Fruit fly (Drosophila melanogaster): Measurements from ENCODE around the gene RpL22.

The RpL22 gene

DNA sequence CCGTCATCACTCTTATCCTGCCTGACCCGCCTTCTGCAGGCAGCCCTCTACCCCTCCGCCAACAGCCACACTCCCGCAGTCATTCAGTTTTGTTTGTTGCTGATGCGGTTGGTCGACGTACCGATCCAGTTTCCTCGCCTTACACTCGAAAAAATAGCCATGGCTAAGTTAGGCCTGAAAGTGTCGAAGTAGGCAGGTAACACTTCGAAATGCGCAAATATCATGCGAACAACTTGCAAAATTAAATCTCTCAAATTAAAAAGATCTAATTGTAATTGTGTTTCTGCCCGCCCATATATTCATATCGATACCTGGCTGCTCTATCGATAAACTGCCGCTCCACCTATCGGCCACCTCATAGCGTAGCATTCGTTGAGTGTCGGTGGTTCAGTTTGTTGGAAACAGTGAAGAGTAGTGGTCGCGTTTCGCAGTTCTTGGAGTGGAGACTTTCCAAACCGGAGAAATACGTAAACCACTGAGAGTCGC, 4.8 kb upstream of the RpL22 start, which contains the start of gene fz3 (continued):
- TF ChIP-seq Med (GFP tag) (peak; percentile 92), nerfin-2 (GFP tag; IDR thresholded peaks at IDR 0.05; ENCODE audit: partially characterized antibody) (peak; percentile 73), CG12299 (tag; optimal IDR thresholded peaks at IDR 0.05) (no peak), Mes4 (GFP tag; optimal IDR thresholded peaks at IDR 0.05) (no peak), CG1024 (GFP tag; IDR thresholded peaks at IDR 0.05) (no peak), CG31224 (GFP tag; IDR thresholded peaks at IDR 0.05) (peak; percentile 23; the same call in 1 of the 2 replicates), tin (GFP tag; optimal IDR thresholded peaks at IDR 0.05) (no peak), CG17385 (GFP tag; optimal IDR thresholded peaks at IDR 0.05) (no peak), Fer2 (tag; optimal IDR thresholded peaks at IDR 0.05) (no peak), Neu2 (GFP tag; optimal IDR thresholded peaks at IDR 0.05; ENCODE audit: borderline replicate concordance) (no peak), CG10321 (GFP tag; IDR thresholded peaks at IDR 0.05) (no peak), odd (GFP tag; optimal IDR thresholded peaks at IDR 0.05) (no peak), Six4 (GFP tag; optimal IDR thresholded peaks at IDR 0.05) (no peak), CG4282 (GFP tag; optimal IDR thresholded peaks at IDR 0.05) (no peak), CG34224 (GFP tag; IDR thresholded peaks at IDR 0.05; ENCODE audit: partially characterized antibody) (peak; percentile 90), CG13287 (GFP tag; IDR thresholded peaks at IDR 0.05; ENCODE audit: partially characterized antibody) (peak; percentile 93), aop (GFP tag; IDR thresholded peaks at IDR 0.05) (no peak), CrebB (tag; optimal IDR thresholded peaks at IDR 0.05) (peak; percentile 26), al (GFP tag; IDR thresholded peaks at IDR 0.05) (no peak), bowl (GFP tag; IDR thresholded peaks at IDR 0.05) (0 out of 2 replicates have a peak, but pooled peaks have one; percentile 28), CG14710 (tag; optimal IDR thresholded peaks at IDR 0.05) (peak; percentile 40), CG1603 (tag; optimal IDR thresholded peaks at IDR 0.05) (peak; percentile 66), unc-4 (GFP tag; IDR thresholded peaks at IDR 0.05; ENCODE audit: partially characterized antibody) (peak; percentile 88), CG4617 (GFP tag; optimal IDR thresholded peaks at IDR 0.05; ENCODE audit: borderline replicate concordance) (no peak), CG5953 (GFP tag; IDR thresholded peaks at IDR 0.05) (no peak), Nf-YC (tag; optimal IDR thresholded peaks at IDR 0.05) (peak; percentile 35), Dip3 (GFP tag; optimal IDR thresholded peaks at IDR 0.05) (no peak), CG11398 (GFP tag; optimal IDR thresholded peaks at IDR 0.05) (no peak), zen (tag; optimal IDR thresholded peaks at IDR 0.05) (peak; percentile 14), HLH3B (GFP tag; IDR thresholded peaks at IDR 0.05) (no peak), CG14965 (GFP tag; optimal IDR thresholded peaks at IDR 0.05; ENCODE audit: borderline replicate concordance) (no peak), klu (GFP tag; IDR thresholded peaks at IDR 0.05) (no peak), Kr (GFP tag; optimal IDR thresholded peaks at IDR 0.05) (no peak), CG1233 (GFP tag; optimal IDR thresholded peaks at IDR 0.05) (no peak), CG18599 (GFP tag; optimal IDR thresholded peaks at IDR 0.05) (no peak), CG8290 (GFP tag; optimal IDR thresholded peaks at IDR 0.05) (no peak), CG8290 (tag; optimal IDR thresholded peaks at IDR 0.05) (peak in 1 of 2 experiments; percentile 76), tap (tag; optimal IDR thresholded peaks at IDR 0.05) (no peak), Hand (GFP tag; optimal IDR thresholded peaks at IDR 0.05) (no peak), Dfd (GFP tag; optimal IDR thresholded peaks at IDR 0.05) (no peak), CG7987 (GFP tag; optimal IDR thresholded peaks at IDR 0.05) (peak; percentile 36), Eip74EF (GFP tag; optimal IDR thresholded peaks at IDR 0.05) (no peak), CG12236 (GFP tag; optimal IDR thresholded peaks at IDR 0.05) (no peak), seq (GFP tag; IDR thresholded peaks at IDR 0.05) (no peak), CG11093 (GFP tag; IDR thresholded peaks at IDR 0.05) (no peak), Opbp (GFP tag; IDR thresholded peaks at IDR 0.05; ENCODE audit: partially characterized antibody) (peak; percentile 89), CG32532 (GFP tag; IDR thresholded peaks at IDR 0.05) (no peak), cad (GFP tag; optimal IDR thresholded peaks at IDR 0.05) (no peak), psq (GFP tag; optimal IDR thresholded peaks at IDR 0.05) (no peak), bcd (GFP tag; optimal IDR thresholded peaks at IDR 0.05) (no peak), CG15696 (tag; optimal IDR thresholded peaks at IDR 0.05) (no peak)
